Fruit fly (Drosophila melanogaster): Measurements from ENCODE around the gene CG12236.
A peak's percentile ranks its signal among the peaks of the same experiment; 100 is the strongest.

dm6 chrX:5879543-5879943 lies 28.4 kb upstream of the CG12236 start, which contains the start of the genes Usp30 and CG16721:
- TF ChIP-seq CG2116 (GFP tag; optimal IDR thresholded peaks at IDR 0.05) (peak; percentile 93), nau (GFP tag; optimal IDR thresholded peaks at IDR 0.05) (no peak), run (tag; optimal IDR thresholded peaks at IDR 0.05) (no peak), CG10274 (GFP tag; optimal IDR thresholded peaks at IDR 0.05) (no peak), scrt (GFP tag; optimal IDR thresholded peaks at IDR 0.05) (no peak), rib (GFP tag; IDR thresholded peaks at IDR 0.05) (no peak), C15 (GFP tag; IDR thresholded peaks at IDR 0.05) (no peak), Hr39 (optimal IDR thresholded peaks at IDR 0.05) (no peak), CG12744 (GFP tag; optimal IDR thresholded peaks at IDR 0.05) (peak; percentile 34), Fer1 (GFP tag; optimal IDR thresholded peaks at IDR 0.05) (peak; percentile 56), Dfd (GFP tag; optimal IDR thresholded peaks at IDR 0.05) (no peak)

Measured in whole organism, embryonic.